Worm (Caenorhabditis elegans): Measurements from ENCODE around the gene sre-37.

- TF ChIP-seq pha-4 (tag; optimal IDR thresholded peaks at IDR 0.05), result no peak
- TF ChIP-seq R02D3.7 (tag; optimal IDR thresholded peaks at IDR 0.05), result no peak
- no peak for TF ChIP-seq unc-39 (tag; optimal IDR thresholded peaks at IDR 0.05)
- no peak for TF ChIP-seq fkh-2 (tag; optimal IDR thresholded peaks at IDR 0.05)
- no peak for TF ChIP-seq ama-1 (optimal IDR thresholded peaks at IDR 0.05)
- TF ChIP-seq fkh-10 (GFP tag; optimal IDR thresholded peaks at IDR 0.05), result no peak
- no peak for TF ChIP-seq nhr-237 (tag; optimal IDR thresholded peaks at IDR 0.05)
- no peak for TF ChIP-seq ztf-11 (tag; optimal IDR thresholded peaks at IDR 0.05)
- TF ChIP-seq unc-62 (GFP tag; optimal IDR thresholded peaks at IDR 0.05), result no peak
- no peak for TF ChIP-seq lsy-12 (tag; optimal IDR thresholded peaks at IDR 0.05)
These were observed 50.7 kb downstream of the sre-37 start, which contains the start of gene srh-61 for ce11 chrII:12516313-12516712.

All from whole organism, L3 larva.